Worm (Caenorhabditis elegans): ENCODE results near the gene hacl-1.

ce11 chrII:11448753-11449152, 44.0 kb downstream of the hacl-1 start, which contains the start of gene W02B12.1:
- TF ChIP-seq rnt-1 (tag; optimal IDR thresholded peaks at IDR 0.05) (no peak), fkh-4 (tag; optimal IDR thresholded peaks at IDR 0.05; ENCODE audit: borderline replicate concordance) (no peak), C04F5.9 (tag; optimal IDR thresholded peaks at IDR 0.05) (no peak), lin-39 (tag; optimal IDR thresholded peaks at IDR 0.05) (no peak)
